Worm (Caenorhabditis elegans): ENCODE measurements around the gene nspa-10.

The nspa-10 gene

ce11 chrV:14711077-14711476 lies 39.2 kb downstream of the nspa-10 start, which contains the start of gene ssp-33:
ssp-33 (plus strand) TSS chrV:14711377.
- TF ChIP-seq dao-5 (tag; optimal IDR thresholded peaks at IDR 0.05) (no peak), him-1 (tag; optimal IDR thresholded peaks at IDR 0.05) (no peak), W03F9.2 (tag; optimal IDR thresholded peaks at IDR 0.05) (no peak)

- no peak for TF ChIP-seq dao-5 (tag; optimal IDR thresholded peaks at IDR 0.05)
- no peak for TF ChIP-seq W03F9.2 (tag; optimal IDR thresholded peaks at IDR 0.05)
- no peak for TF ChIP-seq him-1 (tag; optimal IDR thresholded peaks at IDR 0.05)
These were observed 42.3 kb downstream of the nspa-10 start, which contains the start of gene R08A2.9 for ce11 chrV:14707958-14708357. R08A2.9 (plus strand) TSS chrV:14708258.
